Worm (Caenorhabditis elegans) whole organism, L3 larva: ENCODE measurements around the gene dli-1.

ENCODE experiments used
- ZK546.5 ChIP-seq: sonication (generic microtip); optimal IDR thresholded peaks from 2 replicates; lab custom pipeline; 2017; ENCODE audit warnings: missing biosample characterization, missing genetic modification characterization
- aly-2 ChIP-seq: fragments of 150-350 bp; optimal IDR thresholded peaks from 2 replicates; lab custom pipeline; 2014; ENCODE audit warnings: missing biosample characterization, missing genetic modification characterization
- ama-1 ChIP-seq: fragments of 150-350 bp; optimal IDR thresholded peaks from 2 replicates; lab custom pipeline; 2018
- ceh-16 ChIP-seq: sonication (generic microtip); optimal IDR thresholded peaks from 2 replicates; lab custom pipeline; 2017; ENCODE audit warnings: missing biosample characterization, missing genetic modification characterization
- ceh-28 ChIP-seq: fragments of 150-350 bp; optimal IDR thresholded peaks from 2 replicates; lab custom pipeline; 2014; ENCODE audit warnings: missing biosample characterization, missing genetic modification reagents, missing genetic modification characterization
- ceh-9 ChIP-seq: sonication (generic microtip); optimal IDR thresholded peaks from 2 replicates; lab custom pipeline; 2018; ENCODE audit warnings: missing biosample characterization, missing genetic modification characterization
- egl-5 ChIP-seq: fragments of 150-350 bp; optimal IDR thresholded peaks from 2 replicates; lab custom pipeline; 2017; ENCODE audit warnings: missing biosample characterization, missing genetic modification reagents, missing genetic modification characterization, inconsistent platforms
- elt-2 ChIP-seq: sonication (generic microtip); optimal IDR thresholded peaks from 2 replicates; lab custom pipeline; 2016; ENCODE audit warnings: missing genetic modification reagents, mild to moderate bottlenecking, missing genetic modification characterization, missing compliant biosample characterization
- eor-1 ChIP-seq, 2 experiments: fragments of 150-350 bp; optimal IDR thresholded peaks; 2 replicates each; lab custom pipeline; 2014 to 2018; ENCODE audit warnings: missing biosample characterization in 2 of 2, missing genetic modification characterization in 2 of 2
- fkh-10 ChIP-seq: sonication (generic microtip); optimal IDR thresholded peaks from 2 replicates; lab custom pipeline; 2017; ENCODE audit warnings: missing biosample characterization, missing genetic modification reagents, missing genetic modification characterization
- lin-39 ChIP-seq: fragments of 150-350 bp; optimal IDR thresholded peaks from 2 replicates; lab custom pipeline; 2018; ENCODE audit warnings: missing biosample characterization, missing genetic modification reagents, missing genetic modification characterization
- lsy-12 ChIP-seq: sonication (generic microtip); optimal IDR thresholded peaks from 2 replicates; lab custom pipeline; 2016; ENCODE audit warnings: mild to moderate bottlenecking, missing genetic modification characterization, missing compliant biosample characterization
- mml-1 ChIP-seq: fragments of 150-350 bp; sonication (generic microtip); optimal IDR thresholded peaks from 3 replicates; lab custom pipeline; 2014; ENCODE audit warnings: missing biosample characterization, missing genetic modification characterization
- nfya-1 ChIP-seq: sonication (generic microtip); optimal IDR thresholded peaks from 2 replicates; lab custom pipeline; 2017; ENCODE audit warnings: missing genetic modification characterization, mild to moderate bottlenecking, missing compliant biosample characterization, antibody characterized with exemption, moderate library complexity; ENCODE audit not compliant: insufficient read depth
- nhr-11 ChIP-seq: fragments of 150-350 bp; optimal IDR thresholded peaks from 2 replicates; lab custom pipeline; 2014; ENCODE audit warnings: missing biosample characterization, missing genetic modification characterization
- nhr-25 ChIP-seq: sonication (generic microtip); optimal IDR thresholded peaks from 2 replicates; lab custom pipeline; 2017; ENCODE audit warnings: missing biosample characterization, missing genetic modification characterization
- nhr-28 ChIP-seq: fragments of 150-350 bp; optimal IDR thresholded peaks from 2 replicates; lab custom pipeline; 2014; ENCODE audit warnings: missing biosample characterization, missing genetic modification characterization
- nhr-43 ChIP-seq: sonication (generic microtip); optimal IDR thresholded peaks from 2 replicates; lab custom pipeline; 2016; ENCODE audit warnings: mild to moderate bottlenecking, missing genetic modification characterization, missing compliant biosample characterization; ENCODE audit not compliant: poor library complexity, severe bottlenecking
- nhr-77 ChIP-seq: fragments of 150-350 bp; optimal IDR thresholded peaks from 2 replicates; lab custom pipeline; 2014; ENCODE audit warnings: missing biosample characterization, missing genetic modification characterization
- pha-4 ChIP-seq: fragments of 150-350 bp; optimal IDR thresholded peaks from 2 replicates; lab custom pipeline; 2014; ENCODE audit warnings: missing biosample characterization, missing genetic modification reagents, missing genetic modification characterization
- pqm-1 ChIP-seq: fragments of 150-350 bp; optimal IDR thresholded peaks from 2 replicates; lab custom pipeline; 2017; ENCODE audit warnings: missing biosample characterization, missing genetic modification characterization, inconsistent platforms
- sea-2 ChIP-seq: fragments of 150-350 bp; sonication (generic microtip); optimal IDR thresholded peaks from 4 replicates; lab custom pipeline; 2014; ENCODE audit warnings: missing biosample characterization, missing genetic modification reagents, missing genetic modification characterization
- skn-1 ChIP-seq: fragments of 150-350 bp; optimal IDR thresholded peaks from 2 replicates; lab custom pipeline; 2014; ENCODE audit warnings: missing biosample characterization, missing genetic modification characterization
- snpc-4 ChIP-seq: fragments of 150-350 bp; optimal IDR thresholded peaks from 2 replicates; lab custom pipeline; 2014; ENCODE audit warnings: missing biosample characterization, missing genetic modification characterization
- tbx-2 ChIP-seq: sonication (generic microtip); optimal IDR thresholded peaks from 2 replicates; lab custom pipeline; 2016; ENCODE audit warnings: mild to moderate bottlenecking, missing genetic modification characterization, missing compliant biosample characterization
- unc-62 ChIP-seq: fragments of 150-350 bp; sonication (generic microtip); optimal IDR thresholded peaks from 4 replicates; lab custom pipeline; 2014; ENCODE audit warnings: missing biosample characterization, missing genetic modification reagents, missing genetic modification characterization
- zag-1 ChIP-seq: fragments of 150-350 bp; optimal IDR thresholded peaks from 2 replicates; lab custom pipeline; 2014; ENCODE audit warnings: missing biosample characterization, missing genetic modification characterization
- ztf-11 ChIP-seq: fragments of 150-350 bp; optimal IDR thresholded peaks from 2 replicates; lab custom pipeline; 2014; ENCODE audit warnings: missing biosample characterization, missing genetic modification characterization

The dli-1 gene

ce11 chrIV:13142254-13142653 is 43.7 kb upstream of the dli-1 start, which contains the start of gene spe-43:
Gene spe-43 (minus strand): TSS chrIV:13142354.
- no peak for TF ChIP-seq pha-4 (tag; lab: Kevin White, UChicago)
- no peak for TF ChIP-seq unc-62 (GFP tag; lab: Kevin White, UChicago)

- TF ChIP-seq ceh-16 (tag; lab: Kevin White, UChicago) (no peak), fkh-10 (GFP tag; lab: Kevin White, UChicago) (no peak), nhr-77 (no peak), ceh-28 (tag; lab: Kevin White, UChicago) (no peak), lsy-12 (tag; lab: Kevin White, UChicago) (no peak), nfya-1 (tag; lab: Kevin White, UChicago) (no peak), nhr-43 (tag; lab: Kevin White, UChicago) (no peak), sea-2 (no peak), aly-2 (tag; lab: Kevin White, UChicago) (no peak), zag-1 (no peak), ztf-11 (tag; lab: Kevin White, UChicago) (no peak), egl-5 (tag; lab: Kevin White, UChicago) (no peak), skn-1 (no peak), nhr-28 (tag; lab: Kevin White, UChicago) (no peak)
- TF ChIP-seq, all 47 proteins: peak for 0
Measured at ce11 chrIV:13127720-13128119, 29.1 kb upstream of the dli-1 start.

DNA sequence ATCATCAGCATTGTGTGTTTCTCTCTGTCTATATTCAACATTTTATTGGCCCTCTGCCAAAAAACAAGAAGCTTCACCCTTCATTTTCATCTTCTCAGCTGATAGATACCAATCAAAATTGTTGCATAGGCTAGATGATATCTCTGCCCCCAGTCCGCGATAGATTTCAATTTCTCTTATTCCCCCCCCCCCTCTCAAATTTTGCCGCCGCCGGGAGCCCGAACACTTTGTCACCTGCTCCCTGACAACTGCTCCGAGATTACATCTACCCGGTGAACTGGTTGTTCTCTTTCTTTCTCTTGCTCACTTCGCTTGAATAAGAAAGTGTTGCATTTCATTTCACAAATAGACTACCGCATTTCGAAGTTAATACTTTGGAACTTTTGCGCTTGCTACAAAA is 27.4 kb upstream of the dli-1 start:
- TF ChIP-seq fkh-10 (GFP tag; lab: Kevin White, UChicago) (no peak), tbx-2 (no peak), ZK546.5 (tag; lab: Kevin White, UChicago) (no peak)

- TF ChIP-seq egl-5 (tag; lab: Kevin White, UChicago) (no peak), lsy-12 (tag; lab: Kevin White, UChicago) (no peak), ztf-11 (tag; lab: Kevin White, UChicago) (no peak), nhr-11 (no peak), lin-39 (tag; lab: Kevin White, UChicago) (no peak), nhr-25 (tag; lab: Kevin White, UChicago) (no peak), skn-1 (no peak), nhr-77 (no peak), pqm-1 (tag; lab: Kevin White, UChicago) (no peak), elt-2 (tag; lab: Kevin White, UChicago) (no peak), ZK546.5 (tag; lab: Kevin White, UChicago) (no peak), mml-1 (tag; lab: Kevin White, UChicago) (no peak), nhr-43 (tag; lab: Kevin White, UChicago) (no peak), unc-62 (GFP tag; lab: Kevin White, UChicago) (no peak), ceh-9 (tag; lab: Kevin White, UChicago) (no peak), ceh-28 (tag; lab: Kevin White, UChicago) (no peak), snpc-4 (tag; lab: Kevin White, UChicago) (no peak)
- TF ChIP-seq, all 47 proteins: peak for 0
Measured at ce11 chrIV:13121396-13121795, 22.8 kb upstream of the dli-1 start.

DNA sequence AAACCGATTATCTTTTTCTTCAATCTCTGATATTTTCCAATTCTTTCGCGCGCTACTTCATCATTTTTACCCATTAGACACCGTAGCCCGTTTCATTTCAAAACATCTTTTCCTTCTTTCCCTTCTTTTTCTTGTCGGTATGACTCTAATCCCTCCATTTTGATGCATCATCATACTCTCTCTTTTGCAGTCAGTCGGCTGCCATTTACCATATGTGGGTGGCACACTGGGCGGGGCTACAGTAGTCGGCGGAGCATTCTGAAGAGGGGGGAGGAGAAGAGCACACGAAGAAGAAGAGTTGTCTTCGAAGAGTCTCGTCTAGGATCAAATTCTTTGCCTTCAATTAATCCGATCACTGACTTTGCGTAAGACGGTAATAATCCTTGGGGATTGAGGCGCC is 20.2 kb upstream of the dli-1 start, which contains the start of gene unc-30:
unc-30 (plus strand) TSS at position 184 of the 400 bp plus-strand sequence.
- TF ChIP-seq lin-39 (tag; lab: Kevin White, UChicago) (peak; percentile 34), nhr-77 (no peak), nfya-1 (tag; lab: Kevin White, UChicago) (peak; percentile 58)
- TF ChIP-seq, all 47 proteins: peak for 2

- TF ChIP-seq nhr-43 (tag; lab: Kevin White, UChicago) (no peak), ama-1 (lab: Kevin White, UChicago) (no peak)
Measured at ce11 chrIV:13116679-13117078, 18.1 kb upstream of the dli-1 start.

DNA sequence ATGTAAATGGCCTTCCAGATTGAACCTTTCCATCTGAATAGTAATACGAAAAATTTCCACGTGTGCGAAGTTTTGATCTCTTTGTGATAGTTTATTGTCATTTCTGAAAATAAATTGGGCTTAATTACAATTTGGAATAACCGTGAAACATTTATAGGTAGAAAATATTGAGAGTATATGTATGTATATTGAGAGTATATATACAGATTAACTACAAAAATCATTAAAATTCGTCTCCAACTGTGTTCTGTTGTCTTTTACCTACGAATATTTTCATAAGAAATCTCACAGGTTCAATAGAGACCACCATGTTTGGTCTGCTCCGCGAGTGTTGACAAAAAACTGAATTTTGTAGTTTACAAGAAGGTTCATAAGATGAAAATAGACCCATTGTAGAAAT is 14.4 kb upstream of the dli-1 start, which contains the start of gene best-2:
best-2 (minus strand) TSS at position 101 of the 400 bp plus-strand sequence.
- TF ChIP-seq nhr-28 (tag; lab: Kevin White, UChicago) = no peak
- TF ChIP-seq ceh-9 (tag; lab: Kevin White, UChicago) = no peak
- no peak for TF ChIP-seq eor-1 (tag; optimal IDR thresholded peaks at IDR 0.05; lab: Kevin White, UChicago)
- TF ChIP-seq, all 47 proteins: peak for 0
